Worm (Caenorhabditis elegans): ENCODE results near the gene T23F6.2.

DNA sequence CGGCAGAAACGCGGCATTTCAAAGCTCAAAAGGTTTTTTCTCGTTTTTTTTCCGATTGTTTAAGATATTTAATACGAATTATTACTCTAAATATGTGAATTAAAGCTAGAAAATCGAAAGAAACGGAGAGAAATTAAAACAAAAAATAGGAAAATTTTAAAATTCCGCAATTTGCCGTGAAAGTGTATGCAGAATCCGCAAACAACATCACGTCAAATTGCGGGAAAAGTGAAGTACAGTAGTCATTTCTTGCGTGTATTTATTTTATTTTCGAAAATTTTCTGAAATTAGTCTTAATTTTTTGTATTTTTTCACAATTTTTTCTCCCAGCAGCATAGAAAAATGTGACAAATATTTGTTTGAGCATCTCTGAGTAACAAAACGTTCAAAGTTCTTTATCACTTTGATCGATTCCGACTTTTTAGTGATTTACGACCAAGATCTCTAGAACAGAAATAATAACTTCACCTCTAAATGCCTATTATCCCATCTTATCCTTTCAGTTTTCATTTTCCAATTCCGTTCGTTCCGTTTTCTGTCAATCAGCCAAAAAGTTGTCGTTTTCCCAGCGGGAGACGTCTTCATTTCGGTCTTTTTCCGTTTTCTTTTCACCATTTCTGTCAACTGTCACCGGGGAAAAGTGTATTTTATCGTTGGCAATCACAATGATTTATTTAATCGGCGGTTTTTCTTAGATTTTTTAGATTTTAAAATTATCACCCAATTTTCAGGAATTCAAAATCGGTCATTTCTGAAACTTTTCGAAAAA, 36.1 kb upstream of the T23F6.2 start:
- TF ChIP-seq flt-1 (GFP tag; IDR thresholded peaks at IDR 0.05) (no peak), F13C5.2 (tag; optimal IDR thresholded peaks at IDR 0.05) (no peak), ama-1 (optimal IDR thresholded peaks at IDR 0.05) (no peak), ceh-13 (GFP tag; optimal IDR thresholded peaks at IDR 0.05) (no peak), sea-1 (GFP tag; conservative IDR thresholded peaks at IDR 0.05) (no peak), ceh-36 (tag; optimal IDR thresholded peaks at IDR 0.05) (no peak), scrt-1 (GFP tag; IDR thresholded peaks at IDR 0.05) (no peak)
